Fruit fly (Drosophila melanogaster) whole organism: Measurements from ENCODE around the gene CG34241.

Source experiments
- CG8478 ChIP-seq: fragments of >200 bp; optimal IDR thresholded peaks from 2 replicates; lab custom pipeline; 2018; ENCODE audit warnings: inconsistent platforms
- Dll ChIP-seq: fragments of >200 bp; optimal IDR thresholded peaks from 2 replicates; lab custom pipeline; 2017
- EcR ChIP-seq, 2 experiments: fragments of >200 bp; optimal IDR thresholded peaks; 2 replicates each; lab custom pipeline; 2017; ENCODE audit warnings: missing biosample characterization in 2 of 2, missing genetic modification characterization in 2 of 2, missing genetic modification reagents in 2 of 2
- pan ChIP-seq: fragments of >200 bp; optimal IDR thresholded peaks from 2 replicates; lab custom pipeline; 2017
- psq ChIP-seq: fragments of >200 bp; optimal IDR thresholded peaks from 2 replicates; lab custom pipeline; 2017
- usp ChIP-seq: fragments of >200 bp; optimal IDR thresholded peaks from 2 replicates; lab custom pipeline; 2017; ENCODE audit warnings: missing biosample characterization, missing genetic modification characterization, mixed read lengths

Gene CG34241

DNA sequence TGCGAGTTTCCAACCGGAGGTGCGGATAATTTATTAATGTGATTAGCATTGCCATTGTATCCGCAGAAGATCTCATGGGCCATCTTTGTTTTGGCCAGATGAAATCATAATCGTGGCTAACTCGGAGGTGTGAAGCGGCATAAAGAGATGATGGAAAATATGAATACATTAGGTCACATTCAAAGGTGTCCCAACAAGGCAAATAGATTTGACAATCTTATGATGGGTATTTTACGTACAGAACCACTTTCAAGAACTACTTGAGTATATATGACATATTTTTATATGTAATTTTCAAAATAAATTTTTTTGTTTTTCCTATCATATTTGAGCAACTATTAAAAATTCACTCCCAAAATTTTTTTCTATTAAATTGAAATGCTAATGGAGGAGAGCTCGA, 39.5 kb upstream of the CG34241 start, which contains the start of gene CG17154:
TSS of gene CG17154 (plus strand) at position 301 of the 400 bp plus-strand sequence.
- TF ChIP-seq pan (lab: Kevin White, UChicago) (no peak), CG8478 (no peak), psq (lab: Kevin White, UChicago) (no peak), usp (GFP tag; lab: Kevin White, UChicago) (no peak), EcR (GFP tag; optimal IDR thresholded peaks at IDR 0.05; lab: Kevin White, UChicago) (no peak), Dll (lab: Kevin White, UChicago) (no peak)

dm6 chr3L:12090184-12090897, 37.4 kb upstream of the CG34241 start:
- no peak for TF ChIP-seq usp (GFP tag; lab: Kevin White, UChicago)

DNA sequence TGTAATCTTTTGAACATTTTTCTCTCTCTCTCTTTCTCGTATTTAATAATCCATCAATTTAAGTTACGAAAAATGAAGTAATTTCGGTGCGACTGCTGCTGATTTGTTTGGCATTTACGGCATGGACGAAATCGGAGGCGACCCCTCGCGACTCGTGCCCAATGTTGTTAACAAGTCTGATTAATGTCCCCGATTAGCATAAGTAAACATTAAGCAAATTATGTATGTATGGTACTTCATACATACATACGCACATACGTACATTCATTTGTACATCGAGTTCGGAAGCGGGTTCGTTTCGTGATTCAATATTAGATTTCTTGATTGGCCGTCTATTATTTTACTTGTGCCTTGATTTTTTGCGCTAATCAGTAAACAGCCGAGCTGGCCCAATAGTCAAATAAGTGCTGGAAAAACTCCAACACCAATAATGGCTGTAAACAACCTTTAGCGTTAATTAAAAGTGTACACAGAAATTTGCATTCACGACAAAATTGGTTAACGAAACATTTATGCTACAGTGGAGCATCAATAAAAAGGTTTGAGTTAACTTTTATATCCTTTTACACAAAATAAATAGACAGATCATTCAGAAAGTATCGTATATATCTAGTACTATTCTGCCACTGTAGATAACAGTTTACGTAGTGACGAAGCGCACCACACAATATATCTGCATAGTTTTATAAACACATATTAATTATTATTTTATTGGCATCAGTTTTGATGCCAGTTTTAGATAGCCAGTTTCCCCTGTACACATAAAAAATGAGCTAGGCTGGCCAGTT, 36.7 kb upstream of the CG34241 start:
- TF ChIP-seq CG8478: no peak
- TF ChIP-seq EcR (GFP tag; optimal IDR thresholded peaks at IDR 0.05; lab: Kevin White, UChicago): no peak
- no peak for TF ChIP-seq Dll (lab: Kevin White, UChicago)
- no peak for TF ChIP-seq pan (lab: Kevin White, UChicago)
- no peak for TF ChIP-seq usp (GFP tag; lab: Kevin White, UChicago)
- TF ChIP-seq psq (lab: Kevin White, UChicago): no peak

DNA sequence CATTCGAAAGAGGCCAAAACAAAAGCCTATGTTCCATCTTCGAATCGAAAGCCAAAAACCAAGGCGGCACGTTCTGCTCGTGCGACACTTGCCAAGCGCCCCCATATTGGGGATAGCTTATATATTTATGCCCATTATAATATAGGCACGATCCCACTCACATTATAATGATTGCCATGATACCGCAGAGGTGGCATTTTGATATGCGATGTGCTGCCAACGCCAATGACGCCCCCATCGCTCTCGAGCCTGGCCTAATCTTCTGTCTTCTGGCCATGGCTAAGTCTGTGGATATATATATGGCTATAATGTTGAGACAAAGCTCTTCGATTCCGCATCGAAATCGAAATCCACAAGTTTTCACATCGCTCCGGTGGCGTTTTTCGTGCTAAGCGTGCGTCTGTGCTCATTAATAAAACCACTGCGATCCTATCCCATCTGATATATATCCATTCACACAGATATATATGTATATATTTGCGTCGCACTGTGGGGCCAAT, 34.9 kb upstream of the CG34241 start:
- TF ChIP-seq usp (GFP tag; lab: Kevin White, UChicago): no peak
- TF ChIP-seq pan (lab: Kevin White, UChicago): no peak
- TF ChIP-seq CG8478: no peak
- no peak for TF ChIP-seq EcR (GFP tag; optimal IDR thresholded peaks at IDR 0.05; lab: Kevin White, UChicago)
- TF ChIP-seq psq (lab: Kevin White, UChicago): no peak
- no peak for TF ChIP-seq Dll (lab: Kevin White, UChicago)

dm6 chr3L:12095960-12096359, 31.8 kb upstream of the CG34241 start:
- TF ChIP-seq Dll (lab: Kevin White, UChicago) (no peak), CG8478 (no peak), EcR (GFP tag; optimal IDR thresholded peaks at IDR 0.05; lab: Kevin White, UChicago) (no peak), usp (GFP tag; lab: Kevin White, UChicago) (no peak), psq (lab: Kevin White, UChicago) (no peak), pan (lab: Kevin White, UChicago) (no peak)

DNA sequence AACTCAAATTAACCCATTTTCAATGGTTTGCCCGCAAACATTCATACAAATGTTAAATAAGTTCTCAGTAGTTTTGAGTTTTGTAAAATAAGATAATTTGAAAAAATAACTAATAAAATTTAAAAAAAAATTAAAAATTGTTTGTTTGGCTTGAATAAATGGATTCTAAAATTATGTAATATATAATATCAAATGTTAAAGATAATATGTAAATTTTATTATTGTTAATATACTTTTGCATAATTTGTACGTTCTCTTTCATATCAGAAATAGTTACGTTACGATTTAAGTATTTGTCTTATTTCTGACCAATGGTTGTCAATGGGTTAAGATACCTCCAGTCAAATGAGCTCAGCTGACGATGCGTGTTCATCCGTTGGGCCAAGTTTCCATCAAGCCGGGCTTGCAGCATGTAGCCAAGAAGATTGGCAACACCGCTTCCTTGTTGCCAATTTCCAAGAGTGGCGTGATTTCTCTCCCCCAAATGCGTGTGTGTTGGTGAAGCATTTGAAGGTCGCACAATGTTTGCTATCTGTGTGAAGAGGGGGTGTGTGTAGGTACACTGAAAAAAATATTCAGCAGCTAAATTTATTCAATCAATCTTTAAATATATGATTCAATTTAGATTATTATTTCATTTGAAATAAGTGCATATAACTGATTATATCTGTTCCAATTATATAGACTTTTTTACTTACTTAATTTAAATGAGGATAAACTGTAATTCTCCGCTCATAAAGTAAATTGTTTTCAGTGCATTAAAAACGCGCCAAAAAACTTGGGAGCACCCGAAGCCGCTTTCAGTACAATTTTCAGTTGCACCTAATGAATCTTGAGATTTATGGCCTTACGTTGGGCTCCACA, 30.7 kb upstream of the CG34241 start:
- TF ChIP-seq pan (lab: Kevin White, UChicago) (no peak), EcR (GFP tag; optimal IDR thresholded peaks at IDR 0.05; lab: Kevin White, UChicago) (no peak), CG8478 (no peak), Dll (lab: Kevin White, UChicago) (no peak), usp (GFP tag; lab: Kevin White, UChicago) (no peak), psq (lab: Kevin White, UChicago) (no peak)

- no peak for TF ChIP-seq pan (lab: Kevin White, UChicago)
- no peak for TF ChIP-seq usp (GFP tag; lab: Kevin White, UChicago)
- no peak for TF ChIP-seq Dll (lab: Kevin White, UChicago)
- TF ChIP-seq CG8478: no peak
- TF ChIP-seq psq (lab: Kevin White, UChicago): no peak
- no peak for TF ChIP-seq EcR (GFP tag; optimal IDR thresholded peaks at IDR 0.05; lab: Kevin White, UChicago)
These were observed 28.3 kb upstream of the CG34241 start for dm6 chr3L:12099329-12100031.

- TF ChIP-seq CG8478 (no peak), EcR (GFP tag; optimal IDR thresholded peaks at IDR 0.05; lab: Kevin White, UChicago) (no peak), pan (lab: Kevin White, UChicago) (no peak), Dll (lab: Kevin White, UChicago) (no peak), psq (lab: Kevin White, UChicago) (no peak), usp (GFP tag; lab: Kevin White, UChicago) (no peak)
These were observed 25.8 kb upstream of the CG34241 start for dm6 chr3L:12101924-12102383.

- TF ChIP-seq CG8478 (no peak), usp (GFP tag; lab: Kevin White, UChicago) (no peak), pan (lab: Kevin White, UChicago) (no peak), Dll (lab: Kevin White, UChicago) (no peak), psq (lab: Kevin White, UChicago) (no peak), EcR (GFP tag; optimal IDR thresholded peaks at IDR 0.05; lab: Kevin White, UChicago) (no peak)
These were observed 20.4 kb upstream of the CG34241 start for dm6 chr3L:12107378-12107777.

dm6 chr3L:12108515-12108914, 19.3 kb upstream of the CG34241 start:
- TF ChIP-seq EcR (GFP tag; optimal IDR thresholded peaks at IDR 0.05; lab: Kevin White, UChicago) (no peak), Dll (lab: Kevin White, UChicago) (no peak), pan (lab: Kevin White, UChicago) (no peak), CG8478 (no peak), usp (GFP tag; lab: Kevin White, UChicago) (no peak), psq (lab: Kevin White, UChicago) (no peak)
